Worm (Caenorhabditis elegans) whole organism, L4 larva: ENCODE results near the gene chin-1.

Experiments
- ceh-32 ChIP-seq: sonication (generic microtip); optimal IDR thresholded peaks from 2 replicates; lab custom pipeline; 2016; ENCODE audit warnings: mild to moderate bottlenecking, missing genetic modification characterization, missing compliant biosample characterization; ENCODE audit not compliant: poor library complexity
- daf-16 ChIP-seq, 3 experiments: sonication (generic microtip); optimal IDR thresholded peaks; 2 replicates each; lab custom pipeline; 2016 to 2017; ENCODE audit warnings: missing genetic modification characterization in 3 of 3, missing genetic modification reagents in 3 of 3, mild to moderate bottlenecking in 2 of 3, missing compliant biosample characterization in 2 of 3, missing biosample characterization in 1 of 3, moderate library complexity in 1 of 3
- duxl-1 ChIP-seq: sonication (generic microtip); optimal IDR thresholded peaks from 2 replicates; lab custom pipeline; 2016; ENCODE audit warnings: mild to moderate bottlenecking, missing genetic modification characterization, moderate library complexity, missing compliant biosample characterization; ENCODE audit not compliant: poor library complexity
- lim-7 ChIP-seq: fragments of 200-800 bp; sonication (Bioruptor generic); IDR thresholded peaks from 2 replicates; pipeline ENCODE4 v1.3.6; 2022; ENCODE audit warnings: missing genetic modification characterization, missing compliant biosample characterization
- mes-2 ChIP-seq: sonication (generic microtip); optimal IDR thresholded peaks from 2 replicates; lab custom pipeline; 2016; ENCODE audit warnings: missing genotype, mild to moderate bottlenecking, missing genetic modification characterization, missing compliant biosample characterization; ENCODE audit not compliant: poor library complexity, severe bottlenecking
- nhr-6 ChIP-seq: fragments of 150-350 bp; optimal IDR thresholded peaks from 2 replicates; lab custom pipeline; 2014; ENCODE audit warnings: missing biosample characterization, missing genetic modification characterization
- snpc-4 ChIP-seq: fragments of 150-350 bp; optimal IDR thresholded peaks from 2 replicates; lab custom pipeline; 2014; ENCODE audit warnings: missing biosample characterization, missing genetic modification characterization

Gene chin-1

DNA sequence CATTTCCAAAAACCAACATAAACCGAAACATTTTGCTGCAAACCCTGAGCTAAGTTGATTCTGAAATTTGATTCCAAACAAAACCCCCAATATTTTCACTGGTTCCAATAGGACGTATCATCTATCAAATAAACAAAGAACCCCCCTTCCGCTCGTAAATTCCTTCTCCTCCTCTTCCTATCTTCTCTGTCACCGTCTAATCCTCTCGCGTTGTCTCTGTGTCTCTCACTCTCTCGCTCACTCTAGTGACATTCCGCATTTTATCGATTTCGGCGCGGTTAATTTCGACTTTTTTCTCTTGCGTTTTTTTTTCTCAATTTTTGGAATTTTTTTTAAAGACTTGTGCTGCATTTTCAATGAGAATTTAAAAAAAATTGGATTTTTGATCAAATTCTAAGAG lies 55.1 kb downstream of the chin-1 start (continued):
- TF ChIP-seq mes-2, result peak; percentile 28
- peak; percentile 17 for TF ChIP-seq nhr-6 (tag; lab: Kevin White, UChicago)
- TF ChIP-seq lim-7 (GFP tag; lab: Robert Waterston, UW), result no peak
- TF ChIP-seq ceh-32, result no peak
- no peak for TF ChIP-seq daf-16 (GFP tag; optimal IDR thresholded peaks at IDR 0.05; lab: Kevin White, UChicago)
- TF ChIP-seq daf-16 (tag; optimal IDR thresholded peaks at IDR 0.05; lab: Kevin White, UChicago), result peak; percentile 50
- TF ChIP-seq duxl-1 (tag; lab: Kevin White, UChicago), result peak; percentile 55
- TF ChIP-seq snpc-4 (tag; lab: Kevin White, UChicago), result no peak
